Fruit fly (Drosophila melanogaster) whole organism, embryonic: ENCODE results near the gene Nep7.

Experiments
- Atf-2 ChIP-seq: fragments of 200-800 bp; sonication (Bioruptor generic); optimal IDR thresholded peaks from 2 replicates; lab custom pipeline; 2016; ENCODE audit warnings: missing biosample characterization, missing genetic modification characterization
- B-H1 ChIP-seq: fragments of 200-800 bp; sonication (Bioruptor generic); IDR thresholded peaks from 3 replicates; pipeline ENCODE4 v1.3.6; 2022; ENCODE audit warnings: missing biosample characterization, missing genetic modification characterization
- C15 ChIP-seq: fragments of 200-800 bp; sonication (Bioruptor generic); IDR thresholded peaks from 3 replicates; pipeline ENCODE4 v1.3.6; 2022; ENCODE audit warnings: missing biosample characterization, missing genetic modification characterization
- CG1024 ChIP-seq: fragments of 200-800 bp; sonication (Bioruptor generic); IDR thresholded peaks from 2 replicates; pipeline ENCODE4 v1.3.6; 2022; ENCODE audit warnings: missing biosample characterization, missing genetic modification characterization
- CG10462 ChIP-seq: fragments of 200-800 bp; sonication (Bioruptor generic); optimal IDR thresholded peaks from 2 replicates; lab custom pipeline; 2016; ENCODE audit warnings: missing biosample characterization, missing genetic modification characterization
- CG11247 ChIP-seq: fragments of 200-800 bp; sonication (Bioruptor generic); IDR thresholded peaks from 2 replicates; pipeline ENCODE4 v1.3.6; 2022; ENCODE audit warnings: missing biosample characterization, missing genetic modification characterization
- CG15514 ChIP-seq: fragments of 200-800 bp; sonication (Bioruptor generic); optimal IDR thresholded peaks from 3 replicates; lab custom pipeline; 2017; ENCODE audit warnings: missing biosample characterization, missing genetic modification characterization, mild to moderate bottlenecking, moderate library complexity, missing genetic modification reagents
- CG2889 ChIP-seq: fragments of 200-800 bp; sonication (Bioruptor generic); IDR thresholded peaks from 3 replicates; pipeline ENCODE4 v1.3.6; 2022; ENCODE audit warnings: missing biosample characterization, missing genetic modification characterization
- CG34224 ChIP-seq: fragments of 200-800 bp; sonication (Bioruptor generic); IDR thresholded peaks from 3 replicates; pipeline ENCODE4 v1.3.6; 2022; ENCODE audit warnings: missing biosample characterization, missing genetic modification characterization; ENCODE audit not compliant: partially characterized antibody
- CG3838 ChIP-seq: fragments of 200-800 bp; sonication (Bioruptor generic); optimal IDR thresholded peaks from 3 replicates; lab custom pipeline; 2016; ENCODE audit warnings: missing biosample characterization, missing genetic modification characterization
- CG4282 ChIP-seq: fragments of 200-800 bp; sonication (Bioruptor generic); optimal IDR thresholded peaks from 2 replicates; lab custom pipeline; 2016; ENCODE audit warnings: missing biosample characterization, missing genetic modification characterization
- CG4404 ChIP-seq: fragments of 200-800 bp; sonication (Bioruptor generic); IDR thresholded peaks from 2 replicates; pipeline ENCODE4 v1.3.6; 2022; ENCODE audit warnings: missing biosample characterization, missing genetic modification characterization
- CG6254 ChIP-seq: fragments of 200-800 bp; sonication (Bioruptor generic); optimal IDR thresholded peaks from 3 replicates; lab custom pipeline; 2017; ENCODE audit warnings: mild to moderate bottlenecking, missing biosample characterization, missing genetic modification reagents, missing genetic modification characterization
- CG7963 ChIP-seq: fragments of 200-800 bp; sonication (Bioruptor generic); IDR thresholded peaks from 3 replicates; pipeline ENCODE4 v1.3.6; 2022; ENCODE audit warnings: missing biosample characterization, missing genetic modification characterization; ENCODE audit not compliant: partially characterized antibody
- CG8944 ChIP-seq: fragments of 200-800 bp; sonication (Bioruptor generic); optimal IDR thresholded peaks from 3 replicates; lab custom pipeline; 2016; ENCODE audit warnings: missing biosample characterization, missing genetic modification characterization
- CG9215 ChIP-seq: fragments of 200-800 bp; sonication (Bioruptor generic); IDR thresholded peaks from 2 replicates; pipeline ENCODE4 v1.3.6; 2022; ENCODE audit warnings: missing biosample characterization, missing genetic modification characterization
- CG9876 ChIP-seq: fragments of 200-800 bp; sonication (Bioruptor generic); optimal IDR thresholded peaks from 2 replicates; lab custom pipeline; 2016; ENCODE audit warnings: missing biosample characterization, missing genetic modification characterization
- Doc2 ChIP-seq: fragments of 200-800 bp; sonication (Bioruptor generic); IDR thresholded peaks from 2 replicates; pipeline ENCODE4 v1.3.6; 2022; ENCODE audit warnings: missing biosample characterization, missing genetic modification characterization
- ERR ChIP-seq: fragments of 200-800 bp; sonication (Bioruptor generic); optimal IDR thresholded peaks from 2 replicates; lab custom pipeline; 2016; ENCODE audit warnings: missing biosample characterization, missing genetic modification characterization
- Elba2 ChIP-seq: fragments of 200-800 bp; sonication (Bioruptor generic); optimal IDR thresholded peaks from 3 replicates; lab custom pipeline; 2016; ENCODE audit warnings: missing biosample characterization, missing genetic modification characterization
- Gug ChIP-seq: fragments of 200-800 bp; sonication (Bioruptor generic); IDR thresholded peaks from 4 replicates; pipeline ENCODE4 v1.3.6; 2022; ENCODE audit warnings: missing biosample characterization, missing genetic modification characterization
- HmgZ ChIP-seq: fragments of 200-800 bp; sonication (Bioruptor generic); optimal IDR thresholded peaks from 2 replicates; lab custom pipeline; 2018; ENCODE audit warnings: missing biosample characterization, mild to moderate bottlenecking, missing genetic modification characterization
- Hmr ChIP-seq: fragments of 200-800 bp; sonication (Bioruptor generic); optimal IDR thresholded peaks from 3 replicates; lab custom pipeline; 2017; ENCODE audit warnings: mild to moderate bottlenecking, missing biosample characterization, missing genetic modification reagents, missing genetic modification characterization
- Hmx ChIP-seq: fragments of 200-800 bp; sonication (Bioruptor generic); optimal IDR thresholded peaks from 2 replicates; lab custom pipeline; 2016; ENCODE audit warnings: missing biosample characterization, missing genetic modification characterization
- Hr78 ChIP-seq, 2 experiments: fragments of 200-800 bp in 1 of 2; fragments of >200 bp in 1 of 2; sonication (Bioruptor generic) in 1 of 2; optimal IDR thresholded peaks; 2 replicates each; lab custom pipeline; 2017 to 2019; ENCODE audit warnings: missing biosample characterization in 2 of 2, missing genetic modification characterization in 2 of 2, mild to moderate bottlenecking in 1 of 2, moderate library complexity in 1 of 2
- Hsf ChIP-seq: fragments of 200-800 bp; sonication (Bioruptor generic); optimal IDR thresholded peaks from 3 replicates; lab custom pipeline; 2016; ENCODE audit warnings: missing biosample characterization, missing genetic modification characterization
- Max ChIP-seq: fragments of 200-800 bp; sonication (Bioruptor generic); optimal IDR thresholded peaks from 2 replicates; lab custom pipeline; 2016; ENCODE audit warnings: missing biosample characterization, mild to moderate bottlenecking, missing genetic modification characterization
- Med ChIP-seq: fragments of 200-800 bp; sonication (Bioruptor generic); peaks from one replicate; lab custom pipeline; 2016; ENCODE audit warnings: missing biosample characterization, missing genetic modification characterization, mild to moderate bottlenecking, inconsistent platforms, moderate library complexity
- Rfx ChIP-seq: fragments of 200-800 bp; sonication (Bioruptor generic); IDR thresholded peaks from 2 replicates; pipeline ENCODE4 v1.3.6; 2022; ENCODE audit warnings: missing biosample characterization, missing genetic modification characterization
- Scr ChIP-seq: fragments of 200-800 bp; sonication (Bioruptor generic); IDR thresholded peaks from 2 replicates; pipeline ENCODE4 v1.3.6; 2022; ENCODE audit warnings: missing biosample characterization, missing genetic modification characterization; ENCODE audit not compliant: partially characterized antibody
- TFAM ChIP-seq: fragments of 200-800 bp; sonication (Bioruptor generic); optimal IDR thresholded peaks from 2 replicates; lab custom pipeline; 2017; ENCODE audit warnings: missing biosample characterization, missing genetic modification characterization, inconsistent platforms
- YL-1 ChIP-seq: fragments of 200-800 bp; sonication (Bioruptor generic); optimal IDR thresholded peaks from 3 replicates; lab custom pipeline; 2017; ENCODE audit warnings: missing biosample characterization, mild to moderate bottlenecking, missing genetic modification characterization
- ac ChIP-seq: fragments of 200-800 bp; sonication (Bioruptor generic); optimal IDR thresholded peaks from 3 replicates; lab custom pipeline; 2017; ENCODE audit warnings: missing biosample characterization, mild to moderate bottlenecking, missing genetic modification characterization
- bcd ChIP-seq: fragments of 200-800 bp; sonication (Bioruptor generic); optimal IDR thresholded peaks from 2 replicates; lab custom pipeline; 2017; ENCODE audit warnings: missing biosample characterization, mild to moderate bottlenecking, missing genetic modification characterization
- crol ChIP-seq: fragments of 200-800 bp; sonication (Bioruptor generic); IDR thresholded peaks from 2 replicates; pipeline ENCODE4 v1.3.6; 2022; ENCODE audit warnings: missing biosample characterization, missing genetic modification characterization
- dimm ChIP-seq: fragments of 200-800 bp; sonication (Bioruptor generic); IDR thresholded peaks from 2 replicates; pipeline ENCODE4 v1.3.6; 2022; ENCODE audit warnings: missing biosample characterization, missing genetic modification characterization
- disco-r ChIP-seq: fragments of 200-800 bp; sonication (Bioruptor generic); optimal IDR thresholded peaks from 2 replicates; lab custom pipeline; 2016; ENCODE audit warnings: missing biosample characterization, missing genetic modification characterization
- exex ChIP-seq: fragments of 200-800 bp; sonication (Bioruptor generic); optimal IDR thresholded peaks from 4 replicates; lab custom pipeline; 2018; ENCODE audit warnings: missing biosample characterization, mild to moderate bottlenecking, missing genetic modification characterization, moderate library complexity
- fru ChIP-seq: fragments of >200 bp; optimal IDR thresholded peaks from 2 replicates; lab custom pipeline; 2017
- gro ChIP-seq: fragments of 200-800 bp; sonication (Bioruptor generic); optimal IDR thresholded peaks from 2 replicates; lab custom pipeline; 2016; ENCODE audit warnings: missing biosample characterization, missing genetic modification characterization
- gsb-n ChIP-seq: fragments of 200-800 bp; sonication (Bioruptor generic); optimal IDR thresholded peaks from 3 replicates; lab custom pipeline; 2018; ENCODE audit warnings: missing biosample characterization, mild to moderate bottlenecking, missing genetic modification characterization
- h ChIP-seq: fragments of >200 bp; optimal IDR thresholded peaks from 2 replicates; lab custom pipeline; 2017
- kni ChIP-seq: fragments of 200-800 bp; sonication (Bioruptor generic); optimal IDR thresholded peaks from 3 replicates; lab custom pipeline; 2017; ENCODE audit warnings: mild to moderate bottlenecking, missing biosample characterization, missing genetic modification reagents, missing genetic modification characterization
- nau ChIP-seq: fragments of 200-800 bp; sonication (Bioruptor generic); optimal IDR thresholded peaks from 3 replicates; lab custom pipeline; 2017; ENCODE audit warnings: missing biosample characterization, mild to moderate bottlenecking, missing genetic modification characterization, missing genetic modification reagents
- oc ChIP-seq: fragments of 200-800 bp; sonication (Bioruptor generic); optimal IDR thresholded peaks from 2 replicates; lab custom pipeline; 2018; ENCODE audit warnings: missing biosample characterization, mild to moderate bottlenecking, missing genetic modification characterization, moderate library complexity
- rib ChIP-seq: fragments of 200-800 bp; sonication (Bioruptor generic); IDR thresholded peaks from 2 replicates; pipeline ENCODE4 v1.3.6; 2022; ENCODE audit warnings: missing biosample characterization, missing genetic modification characterization
- salm ChIP-seq: fragments of 200-800 bp; sonication (Bioruptor generic); optimal IDR thresholded peaks from 2 replicates; lab custom pipeline; 2018; ENCODE audit warnings: missing biosample characterization, mild to moderate bottlenecking, missing genetic modification characterization
- sc ChIP-seq, 3 experiments: fragments of >200 bp in 2 of 3; fragments of 200-800 bp in 1 of 3; sonication (Bioruptor generic) in 1 of 3; optimal IDR thresholded peaks; 2 replicates in 2 of 3; 3 replicates in 1 of 3; lab custom pipeline; 2017; ENCODE audit warnings: mild to moderate bottlenecking in 1 of 3, missing biosample characterization in 1 of 3, missing genetic modification characterization in 1 of 3, missing genetic modification reagents in 1 of 3
- schlank ChIP-seq: fragments of 200-800 bp; sonication (Bioruptor generic); optimal IDR thresholded peaks from 2 replicates; lab custom pipeline; 2018; ENCODE audit warnings: missing biosample characterization, mild to moderate bottlenecking, missing genetic modification characterization
- tap ChIP-seq: fragments of 200-800 bp; optimal IDR thresholded peaks from 3 replicates; lab custom pipeline; 2019; ENCODE audit warnings: missing biosample characterization, mild to moderate bottlenecking, missing genetic modification characterization, moderate library complexity
- tin ChIP-seq: fragments of 200-800 bp; sonication (Bioruptor generic); optimal IDR thresholded peaks from 3 replicates; lab custom pipeline; 2016; ENCODE audit warnings: missing biosample characterization, missing genetic modification characterization

Nep7 gene

DNA sequence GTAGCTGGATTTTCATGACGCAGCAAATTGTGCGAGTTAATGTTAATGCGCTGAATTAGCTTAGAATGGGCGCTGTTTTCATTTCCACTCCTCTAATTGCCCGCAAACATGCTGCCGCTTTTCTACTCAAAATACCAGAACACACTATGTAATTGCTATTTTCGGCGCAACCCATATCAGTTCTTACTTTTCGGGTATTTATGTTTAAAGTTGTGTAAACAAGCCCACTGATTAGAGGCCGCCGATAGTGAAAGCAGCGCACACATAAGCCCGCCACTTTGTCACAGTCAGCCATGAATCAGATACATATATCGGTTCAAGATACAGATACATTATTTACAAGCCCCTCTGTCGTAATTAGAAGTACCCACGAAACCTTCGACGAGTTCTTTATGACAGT lies 32.1 kb downstream of the Nep7 start (continued):
- no peak for TF ChIP-seq C15 (GFP tag; lab: Robert Waterston, UW)
- no peak for TF ChIP-seq CG1024
- peak; percentile 10 for TF ChIP-seq schlank (tag; lab: Kevin White, UChicago)
- 0 out of 2 replicates have a peak, but pooled peaks have one; percentile 27 for TF ChIP-seq CG11247
- no peak for TF ChIP-seq crol
- TF ChIP-seq Scr = no peak
- TF ChIP-seq Hmx (GFP tag; lab: Kevin White, UChicago) = no peak
- no peak for TF ChIP-seq Gug (GFP tag; lab: Robert Waterston, UW)
- no peak for TF ChIP-seq tin (GFP tag; lab: Kevin White, UChicago)
- TF ChIP-seq Doc2 = no peak
- 0 out of 2 replicates have a peak, but pooled peaks have one; percentile 35 for TF ChIP-seq rib

DNA sequence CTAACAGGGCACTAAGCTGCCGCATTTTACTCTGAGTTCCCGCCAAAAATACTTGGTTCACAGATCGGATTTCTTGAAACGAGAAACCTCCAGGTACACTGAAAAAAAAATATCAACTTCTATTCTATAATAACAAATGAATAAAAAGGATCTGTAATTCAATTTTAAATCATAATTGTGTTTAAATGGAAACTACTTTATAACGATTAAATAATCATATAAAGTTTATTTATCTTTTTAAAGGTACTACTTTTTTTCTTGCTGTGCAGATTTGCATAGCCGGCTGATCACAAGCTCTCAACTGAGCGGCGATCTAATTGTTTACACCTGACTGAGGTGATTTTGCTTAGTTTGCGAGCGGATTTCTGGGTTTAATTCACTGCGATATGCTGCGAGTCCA lies 32.6 kb downstream of the Nep7 start:
- TF ChIP-seq Max (GFP tag; lab: Kevin White, UChicago) = peak; percentile 56
- TF ChIP-seq tap = peak; percentile 40
- no peak for TF ChIP-seq CG3838 (GFP tag; lab: Kevin White, UChicago)
- TF ChIP-seq Med (GFP tag; lab: Kevin White, UChicago) = peak; percentile 44
- TF ChIP-seq bcd = peak; percentile 66
- no peak for TF ChIP-seq kni (GFP tag; lab: Kevin White, UChicago)
- peak; percentile 73 for TF ChIP-seq CG9215 (GFP tag; lab: Robert Waterston, UW)
- no peak for TF ChIP-seq CG1024
- no peak for TF ChIP-seq Atf-2 (GFP tag; lab: Kevin White, UChicago)
- TF ChIP-seq CG10462 = peak; percentile 2
- TF ChIP-seq CG34224 (GFP tag; lab: Robert Waterston, UW) = no peak
- TF ChIP-seq ERR (GFP tag; lab: Kevin White, UChicago) = no peak
- TF ChIP-seq CG4282 (GFP tag; lab: Kevin White, UChicago) = no peak
- no peak for TF ChIP-seq Elba2 (GFP tag; lab: Kevin White, UChicago)
- TF ChIP-seq fru (lab: Kevin White, UChicago) = no peak
- TF ChIP-seq exex (tag; lab: Kevin White, UChicago) = no peak
- TF ChIP-seq CG6254 = no peak
- TF ChIP-seq sc (optimal IDR thresholded peaks at IDR 0.05; lab: Kevin White, UChicago) = no peak
- TF ChIP-seq sc (GFP tag; optimal IDR thresholded peaks at IDR 0.05; lab: Kevin White, UChicago) = no peak
- TF ChIP-seq dimm (GFP tag; lab: Robert Waterston, UW) = no peak
- TF ChIP-seq nau (GFP tag; lab: Kevin White, UChicago) = no peak
- TF ChIP-seq gro = no peak
- TF ChIP-seq salm (tag; lab: Kevin White, UChicago) = no peak
- no peak for TF ChIP-seq CG7963 (GFP tag; lab: Robert Waterston, UW)
- no peak for TF ChIP-seq CG9876
- peak; percentile 11 for TF ChIP-seq oc (tag; lab: Kevin White, UChicago)
- no peak for TF ChIP-seq TFAM (GFP tag; lab: Kevin White, UChicago)
- TF ChIP-seq Hmr (GFP tag; lab: Kevin White, UChicago) = peak; percentile 69
- TF ChIP-seq gsb-n (tag; lab: Kevin White, UChicago) = peak; percentile 35
- no peak for TF ChIP-seq YL-1 (GFP tag; lab: Kevin White, UChicago)
- TF ChIP-seq h (lab: Kevin White, UChicago) = no peak
- no peak for TF ChIP-seq Hr78 (GFP tag; optimal IDR thresholded peaks at IDR 0.05; lab: Kevin White, UChicago)
- no peak for TF ChIP-seq disco-r (GFP tag; lab: Kevin White, UChicago)
- peak; percentile 30; the same call in 1 of the 2 replicates for TF ChIP-seq rib
- peak; percentile 31 for TF ChIP-seq Hsf (GFP tag; lab: Kevin White, UChicago)
- TF ChIP-seq ac (GFP tag; lab: Kevin White, UChicago) = no peak
- no peak for TF ChIP-seq HmgZ
- TF ChIP-seq B-H1 (GFP tag; lab: Robert Waterston, UW) = peak; percentile 17; the same call in 2 of the 3 replicates
- no peak for TF ChIP-seq CG4404 (GFP tag; lab: Robert Waterston, UW)
- peak; percentile 28 for TF ChIP-seq CG15514 (GFP tag; lab: Kevin White, UChicago)
- TF ChIP-seq CG8944 (GFP tag; lab: Kevin White, UChicago) = no peak
- TF ChIP-seq Rfx = peak; percentile 84
- peak; percentile 62; the same call in 2 of the 3 replicates for TF ChIP-seq CG2889
